Worm (Caenorhabditis elegans) whole organism, L3 larva: ENCODE data around the gene C46G7.2.

Experiments used
- R02D3.7 ChIP-seq: fragments of 150-350 bp; optimal IDR thresholded peaks from 2 replicates; lab custom pipeline; 2014; ENCODE audit warnings: missing biosample characterization, missing genetic modification characterization
- ZK546.5 ChIP-seq: sonication (generic microtip); optimal IDR thresholded peaks from 2 replicates; lab custom pipeline; 2017; ENCODE audit warnings: missing biosample characterization, missing genetic modification characterization
- aly-2 ChIP-seq: fragments of 150-350 bp; optimal IDR thresholded peaks from 2 replicates; lab custom pipeline; 2014; ENCODE audit warnings: missing biosample characterization, missing genetic modification characterization
- ama-1 ChIP-seq: fragments of 150-350 bp; optimal IDR thresholded peaks from 2 replicates; lab custom pipeline; 2018
- ceh-16 ChIP-seq: sonication (generic microtip); optimal IDR thresholded peaks from 2 replicates; lab custom pipeline; 2017; ENCODE audit warnings: missing biosample characterization, missing genetic modification characterization
- ceh-28 ChIP-seq: fragments of 150-350 bp; optimal IDR thresholded peaks from 2 replicates; lab custom pipeline; 2014; ENCODE audit warnings: missing biosample characterization, missing genetic modification reagents, missing genetic modification characterization
- ceh-82 ChIP-seq: fragments of 150-350 bp; optimal IDR thresholded peaks from 2 replicates; lab custom pipeline; 2014; ENCODE audit warnings: missing biosample characterization, missing genetic modification characterization
- ceh-9 ChIP-seq: sonication (generic microtip); optimal IDR thresholded peaks from 2 replicates; lab custom pipeline; 2018; ENCODE audit warnings: missing biosample characterization, missing genetic modification characterization
- daf-12 ChIP-seq: fragments of 150-350 bp; optimal IDR thresholded peaks from 2 replicates; lab custom pipeline; 2014; ENCODE audit warnings: missing biosample characterization, missing genetic modification reagents, missing genetic modification characterization
- egl-27 ChIP-seq: sonication (generic microtip); optimal IDR thresholded peaks from 4 replicates; lab custom pipeline; 2017; ENCODE audit warnings: missing biosample characterization, missing genetic modification reagents, missing genetic modification characterization
- egl-5 ChIP-seq: fragments of 150-350 bp; optimal IDR thresholded peaks from 2 replicates; lab custom pipeline; 2017; ENCODE audit warnings: missing biosample characterization, missing genetic modification reagents, missing genetic modification characterization, inconsistent platforms
- elt-1 ChIP-seq: fragments of 150-350 bp; optimal IDR thresholded peaks from 2 replicates; lab custom pipeline; 2014; ENCODE audit warnings: missing biosample characterization, missing genetic modification characterization
- elt-2 ChIP-seq: sonication (generic microtip); optimal IDR thresholded peaks from 2 replicates; lab custom pipeline; 2016; ENCODE audit warnings: missing genetic modification reagents, mild to moderate bottlenecking, missing genetic modification characterization, missing compliant biosample characterization
- elt-3 ChIP-seq, 3 experiments: fragments of 150-350 bp in 1 of 3; sonication (generic microtip) in 2 of 3; optimal IDR thresholded peaks; 2 replicates in 2 of 3; 4 replicates in 1 of 3; lab custom pipeline; 2014 to 2017; ENCODE audit warnings: missing biosample characterization in 3 of 3, missing genetic modification characterization in 3 of 3
- eor-1 ChIP-seq, 2 experiments: fragments of 150-350 bp; optimal IDR thresholded peaks; 2 replicates each; lab custom pipeline; 2014 to 2018; ENCODE audit warnings: missing biosample characterization in 2 of 2, missing genetic modification characterization in 2 of 2
- fkh-10 ChIP-seq: sonication (generic microtip); optimal IDR thresholded peaks from 2 replicates; lab custom pipeline; 2017; ENCODE audit warnings: missing biosample characterization, missing genetic modification reagents, missing genetic modification characterization
- fkh-2 ChIP-seq: fragments of 150-350 bp; optimal IDR thresholded peaks from 2 replicates; lab custom pipeline; 2014; ENCODE audit warnings: missing biosample characterization, missing genetic modification reagents, missing genetic modification characterization
- fos-1 ChIP-seq: fragments of 150-350 bp; optimal IDR thresholded peaks from 2 replicates; lab custom pipeline; 2014; ENCODE audit warnings: missing biosample characterization, missing genetic modification characterization
- hmg-11 ChIP-seq: sonication (generic microtip); optimal IDR thresholded peaks from 2 replicates; lab custom pipeline; 2016; ENCODE audit warnings: missing genetic modification characterization, missing compliant biosample characterization
- jun-1 ChIP-seq: fragments of 150-350 bp; optimal IDR thresholded peaks from 2 replicates; lab custom pipeline; 2014; ENCODE audit warnings: missing biosample characterization, missing genetic modification reagents, missing genetic modification characterization
- lin-15B ChIP-seq: fragments of 150-350 bp; optimal IDR thresholded peaks from 2 replicates; lab custom pipeline; 2014; ENCODE audit warnings: missing biosample characterization, missing genetic modification characterization
- lin-39 ChIP-seq: fragments of 150-350 bp; optimal IDR thresholded peaks from 2 replicates; lab custom pipeline; 2018; ENCODE audit warnings: missing biosample characterization, missing genetic modification reagents, missing genetic modification characterization
- lsy-12 ChIP-seq: sonication (generic microtip); optimal IDR thresholded peaks from 2 replicates; lab custom pipeline; 2016; ENCODE audit warnings: mild to moderate bottlenecking, missing genetic modification characterization, missing compliant biosample characterization
- mdl-1 ChIP-seq: fragments of 150-350 bp; optimal IDR thresholded peaks from 2 replicates; lab custom pipeline; 2014; ENCODE audit warnings: missing biosample characterization, missing genetic modification characterization
- mml-1 ChIP-seq: fragments of 150-350 bp; sonication (generic microtip); optimal IDR thresholded peaks from 3 replicates; lab custom pipeline; 2014; ENCODE audit warnings: missing biosample characterization, missing genetic modification characterization
- nfya-1 ChIP-seq: sonication (generic microtip); optimal IDR thresholded peaks from 2 replicates; lab custom pipeline; 2017; ENCODE audit warnings: missing genetic modification characterization, mild to moderate bottlenecking, missing compliant biosample characterization, antibody characterized with exemption, moderate library complexity; ENCODE audit not compliant: insufficient read depth
- nhr-11 ChIP-seq: fragments of 150-350 bp; optimal IDR thresholded peaks from 2 replicates; lab custom pipeline; 2014; ENCODE audit warnings: missing biosample characterization, missing genetic modification characterization
- nhr-12 ChIP-seq: fragments of 150-350 bp; optimal IDR thresholded peaks from 2 replicates; lab custom pipeline; 2014; ENCODE audit warnings: missing biosample characterization, missing genetic modification characterization
- nhr-23 ChIP-seq: fragments of 150-350 bp; optimal IDR thresholded peaks from 2 replicates; lab custom pipeline; 2014; ENCODE audit warnings: missing biosample characterization, missing genetic modification reagents, missing genetic modification characterization
- nhr-237 ChIP-seq: fragments of 150-350 bp; optimal IDR thresholded peaks from 2 replicates; lab custom pipeline; 2014; ENCODE audit warnings: missing biosample characterization, missing genetic modification characterization
- nhr-25 ChIP-seq: sonication (generic microtip); optimal IDR thresholded peaks from 2 replicates; lab custom pipeline; 2017; ENCODE audit warnings: missing biosample characterization, missing genetic modification characterization
- nhr-28 ChIP-seq: fragments of 150-350 bp; optimal IDR thresholded peaks from 2 replicates; lab custom pipeline; 2014; ENCODE audit warnings: missing biosample characterization, missing genetic modification characterization
- nhr-43 ChIP-seq: sonication (generic microtip); optimal IDR thresholded peaks from 2 replicates; lab custom pipeline; 2016; ENCODE audit warnings: mild to moderate bottlenecking, missing genetic modification characterization, missing compliant biosample characterization; ENCODE audit not compliant: poor library complexity, severe bottlenecking
- nhr-67 ChIP-seq: fragments of 150-350 bp; optimal IDR thresholded peaks from 2 replicates; lab custom pipeline; 2014; ENCODE audit warnings: missing biosample characterization, missing genetic modification characterization
- nhr-76 ChIP-seq: fragments of 150-350 bp; sonication (generic microtip); optimal IDR thresholded peaks from 5 replicates; lab custom pipeline; 2014; ENCODE audit warnings: missing biosample characterization, missing genetic modification characterization
- nhr-77 ChIP-seq: fragments of 150-350 bp; optimal IDR thresholded peaks from 2 replicates; lab custom pipeline; 2014; ENCODE audit warnings: missing biosample characterization, missing genetic modification characterization
- pha-4 ChIP-seq: fragments of 150-350 bp; optimal IDR thresholded peaks from 2 replicates; lab custom pipeline; 2014; ENCODE audit warnings: missing biosample characterization, missing genetic modification reagents, missing genetic modification characterization
- pqm-1 ChIP-seq: fragments of 150-350 bp; optimal IDR thresholded peaks from 2 replicates; lab custom pipeline; 2017; ENCODE audit warnings: missing biosample characterization, missing genetic modification characterization, inconsistent platforms
- sea-2 ChIP-seq: fragments of 150-350 bp; sonication (generic microtip); optimal IDR thresholded peaks from 4 replicates; lab custom pipeline; 2014; ENCODE audit warnings: missing biosample characterization, missing genetic modification reagents, missing genetic modification characterization
- skn-1 ChIP-seq: fragments of 150-350 bp; optimal IDR thresholded peaks from 2 replicates; lab custom pipeline; 2014; ENCODE audit warnings: missing biosample characterization, missing genetic modification characterization
- snpc-4 ChIP-seq: fragments of 150-350 bp; optimal IDR thresholded peaks from 2 replicates; lab custom pipeline; 2014; ENCODE audit warnings: missing biosample characterization, missing genetic modification characterization
- tbx-2 ChIP-seq: sonication (generic microtip); optimal IDR thresholded peaks from 2 replicates; lab custom pipeline; 2016; ENCODE audit warnings: mild to moderate bottlenecking, missing genetic modification characterization, missing compliant biosample characterization
- unc-39 ChIP-seq: sonication (generic microtip); optimal IDR thresholded peaks from 4 replicates; lab custom pipeline; 2017; ENCODE audit warnings: missing biosample characterization, missing genetic modification characterization
- unc-62 ChIP-seq: fragments of 150-350 bp; sonication (generic microtip); optimal IDR thresholded peaks from 4 replicates; lab custom pipeline; 2014; ENCODE audit warnings: missing biosample characterization, missing genetic modification reagents, missing genetic modification characterization
- zag-1 ChIP-seq: fragments of 150-350 bp; optimal IDR thresholded peaks from 2 replicates; lab custom pipeline; 2014; ENCODE audit warnings: missing biosample characterization, missing genetic modification characterization
- ztf-11 ChIP-seq: fragments of 150-350 bp; optimal IDR thresholded peaks from 2 replicates; lab custom pipeline; 2014; ENCODE audit warnings: missing biosample characterization, missing genetic modification characterization
- ztf-4 ChIP-seq: fragments of 150-350 bp; optimal IDR thresholded peaks from 2 replicates; lab custom pipeline; 2014; ENCODE audit warnings: missing biosample characterization, missing genetic modification characterization

The C46G7.2 gene

ce11 chrIV:6014895-6015294 lies at the start of gene C46G7.2:
Gene C46G7.2 (plus strand): TSS chrIV:6015195.
- TF ChIP-seq sea-2 (GFP tag; lab: Kevin White, UChicago) (no peak), nfya-1 (tag; lab: Kevin White, UChicago) (no peak), snpc-4 (tag; lab: Kevin White, UChicago) (no peak), eor-1 (tag; optimal IDR thresholded peaks at IDR 0.05; lab: Kevin White, UChicago) (no peak), nhr-76 (no peak), lin-15B (no peak), ceh-82 (tag; lab: Kevin White, UChicago) (no peak), fkh-2 (no peak), nhr-77 (tag; lab: Kevin White, UChicago) (no peak), elt-1 (tag; lab: Kevin White, UChicago) (no peak), nhr-12 (tag; lab: Kevin White, UChicago) (no peak), unc-62 (GFP tag; lab: Kevin White, UChicago) (no peak), ama-1 (lab: Kevin White, UChicago) (no peak), daf-12 (no peak), lsy-12 (tag; lab: Kevin White, UChicago) (no peak)

ce11 chrIV:5967035-5967499 lies 47.9 kb upstream of the C46G7.2 start:
- TF ChIP-seq nhr-12 (tag; lab: Kevin White, UChicago) (no peak), ceh-28 (tag; lab: Kevin White, UChicago) (peak; percentile 64), elt-3 (tag; optimal IDR thresholded peaks at IDR 0.05; lab: Kevin White, UChicago) (peak in 2 of 3 experiments; percentile 12 to 82), fkh-10 (GFP tag; lab: Kevin White, UChicago) (no peak), pqm-1 (peak; percentile 95), ztf-11 (no peak), elt-1 (tag; lab: Kevin White, UChicago) (peak; percentile 2), nhr-25 (peak; percentile 74), egl-27 (tag; lab: Kevin White, UChicago) (peak; percentile 62), ceh-9 (tag; lab: Kevin White, UChicago) (no peak), mml-1 (no peak), snpc-4 (tag; lab: Kevin White, UChicago) (peak; percentile 81), zag-1 (tag; lab: Kevin White, UChicago) (no peak), ama-1 (lab: Kevin White, UChicago) (no peak), tbx-2 (peak; percentile 66), fkh-2 (no peak), lin-15B (peak; percentile 13), ceh-16 (no peak), nhr-237 (tag; lab: Kevin White, UChicago) (no peak), elt-2 (peak; percentile 94), nhr-67 (tag; lab: Kevin White, UChicago) (no peak), ztf-4 (tag; lab: Kevin White, UChicago) (peak; percentile 3), nhr-11 (tag; lab: Kevin White, UChicago) (no peak), unc-62 (GFP tag; lab: Kevin White, UChicago) (no peak), nfya-1 (tag; lab: Kevin White, UChicago) (peak; percentile 73), R02D3.7 (tag; lab: Kevin White, UChicago) (peak; percentile 21), pha-4 (tag; lab: Kevin White, UChicago) (peak; percentile 93), eor-1 (tag; optimal IDR thresholded peaks at IDR 0.05; lab: Kevin White, UChicago) (peak in 1 of 2 experiments; percentile 44), ceh-82 (tag; lab: Kevin White, UChicago) (peak; percentile 28), egl-5 (tag; lab: Kevin White, UChicago) (no peak), nhr-77 (tag; lab: Kevin White, UChicago) (no peak), lsy-12 (tag; lab: Kevin White, UChicago) (peak; percentile 87), sea-2 (GFP tag; lab: Kevin White, UChicago) (no peak), skn-1 (tag; lab: Kevin White, UChicago) (peak; percentile 81), ZK546.5 (tag; lab: Kevin White, UChicago) (no peak), daf-12 (no peak), aly-2 (no peak), nhr-76 (peak; percentile 63), unc-39 (tag; lab: Kevin White, UChicago) (no peak), nhr-28 (tag; lab: Kevin White, UChicago) (no peak), jun-1 (tag; lab: Kevin White, UChicago) (peak; percentile 67), mdl-1 (no peak), hmg-11 (peak; percentile 82), fos-1 (tag; lab: Kevin White, UChicago) (peak; percentile 58), nhr-23 (tag; lab: Kevin White, UChicago) (peak; percentile 43), lin-39 (peak; percentile 60), nhr-43 (peak; percentile 79)
